Worm (Caenorhabditis elegans): ENCODE results near the gene lbp-3.

DNA sequence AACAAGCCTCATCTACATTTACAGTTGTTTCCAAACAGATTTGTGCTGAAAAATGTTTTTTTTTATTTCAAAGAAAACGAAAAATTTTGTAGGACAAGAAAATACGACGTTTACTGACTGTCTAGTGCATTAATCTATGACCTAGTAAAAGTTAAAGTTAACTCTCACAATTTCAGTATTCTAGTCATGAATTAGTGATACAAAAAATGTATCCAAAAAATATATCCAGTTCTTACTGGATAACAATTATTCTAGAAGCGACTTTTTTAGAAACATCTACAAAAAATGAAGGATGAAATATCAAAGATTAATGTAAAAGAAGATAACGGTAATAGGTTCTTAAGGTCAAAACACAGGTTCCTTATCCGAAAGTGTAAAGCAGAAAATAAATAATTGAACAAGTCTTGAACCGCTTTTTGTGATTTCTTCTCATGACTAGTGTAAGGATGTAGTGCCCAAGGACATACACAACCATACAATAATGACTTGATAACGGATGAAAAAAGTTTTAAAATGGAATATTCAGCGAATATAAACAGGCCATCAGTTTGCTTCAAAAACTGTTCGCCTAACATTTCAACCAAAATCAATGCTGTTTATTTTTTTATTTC lies 6.6 kb upstream of the lbp-3 start, which contains the start of gene pqn-37:
- no peak for TF ChIP-seq unc-39 (tag; optimal IDR thresholded peaks at IDR 0.05)
- TF ChIP-seq nhr-28 (tag; optimal IDR thresholded peaks at IDR 0.05) = no peak
- no peak for TF ChIP-seq sptf-1 (tag; optimal IDR thresholded peaks at IDR 0.05)
- TF ChIP-seq snpc-4 (tag; optimal IDR thresholded peaks at IDR 0.05) = no peak
- TF ChIP-seq nhr-2 (tag; optimal IDR thresholded peaks at IDR 0.05) = no peak
- TF ChIP-seq ceh-39 (tag; optimal IDR thresholded peaks at IDR 0.05) = no peak
- TF ChIP-seq ztf-11 (tag; optimal IDR thresholded peaks at IDR 0.05) = no peak
- no peak for TF ChIP-seq ces-1 (GFP tag; optimal IDR thresholded peaks at IDR 0.05)
- no peak for TF ChIP-seq blmp-1 (tag; optimal IDR thresholded peaks at IDR 0.05)
- no peak for TF ChIP-seq unc-62 (GFP tag; optimal IDR thresholded peaks at IDR 0.05)
